Fruit fly (Drosophila melanogaster) whole organism: ENCODE measurements around the gene CG12091.

Experiments used
- CG8478 ChIP-seq: fragments of >200 bp; optimal IDR thresholded peaks from 2 replicates; lab custom pipeline; 2018; ENCODE audit warnings: inconsistent platforms
- Dll ChIP-seq: fragments of >200 bp; optimal IDR thresholded peaks from 2 replicates; lab custom pipeline; 2017
- EcR ChIP-seq, 2 experiments: fragments of >200 bp; optimal IDR thresholded peaks; 2 replicates each; lab custom pipeline; 2017; ENCODE audit warnings: missing biosample characterization in 2 of 2, missing genetic modification characterization in 2 of 2, missing genetic modification reagents in 2 of 2
- pan ChIP-seq: fragments of >200 bp; optimal IDR thresholded peaks from 2 replicates; lab custom pipeline; 2017
- psq ChIP-seq: fragments of >200 bp; optimal IDR thresholded peaks from 2 replicates; lab custom pipeline; 2017
- usp ChIP-seq: fragments of >200 bp; optimal IDR thresholded peaks from 2 replicates; lab custom pipeline; 2017; ENCODE audit warnings: missing biosample characterization, missing genetic modification characterization, mixed read lengths

CG12091 gene

dm6 chr3L:1515820-1516540 is 20.7 kb downstream of the CG12091 start:
- no peak for TF ChIP-seq Dll (lab: Kevin White, UChicago)
- TF ChIP-seq psq = no peak
- TF ChIP-seq EcR (GFP tag; optimal IDR thresholded peaks at IDR 0.05; lab: Kevin White, UChicago) = no peak
- TF ChIP-seq pan = no peak
- TF ChIP-seq usp (GFP tag; lab: Kevin White, UChicago) = no peak
- TF ChIP-seq CG8478 (lab: Kevin White, UChicago) = no peak

- TF ChIP-seq CG8478 (lab: Kevin White, UChicago) (no peak), Dll (lab: Kevin White, UChicago) (no peak), usp (GFP tag; lab: Kevin White, UChicago) (no peak), pan (no peak)
Measured at dm6 chr3L:1502086-1502893, 34.3 kb downstream of the CG12091 start, which contains the start of the genes hfp and Psa. hfp (minus strand) TSS chr3L:1502590. Psa (plus strand) TSS chr3L:1502843.

- TF ChIP-seq pan = no peak
- TF ChIP-seq CG8478 (lab: Kevin White, UChicago) = no peak
- no peak for TF ChIP-seq EcR (GFP tag; optimal IDR thresholded peaks at IDR 0.05; lab: Kevin White, UChicago)
- TF ChIP-seq usp (GFP tag; lab: Kevin White, UChicago) = no peak
- no peak for TF ChIP-seq Dll (lab: Kevin White, UChicago)
- TF ChIP-seq psq = no peak
Measured at dm6 chr3L:1496408-1496807, 40.2 kb downstream of the CG12091 start, which contains the start of gene CG12084. CG12084 (minus strand) TSS chr3L:1496643.

dm6 chr3L:1495803-1496202 is 40.8 kb downstream of the CG12091 start:
- TF ChIP-seq Dll (lab: Kevin White, UChicago) (no peak), psq (no peak), usp (GFP tag; lab: Kevin White, UChicago) (no peak), EcR (GFP tag; optimal IDR thresholded peaks at IDR 0.05; lab: Kevin White, UChicago) (no peak), pan (no peak), CG8478 (lab: Kevin White, UChicago) (no peak)

dm6 chr3L:1489523-1489922 is 47.1 kb downstream of the CG12091 start, which contains the start of gene stet:
stet (minus strand) TSS chr3L:1489547.
- TF ChIP-seq EcR (GFP tag; optimal IDR thresholded peaks at IDR 0.05; lab: Kevin White, UChicago) (no peak), CG8478 (lab: Kevin White, UChicago) (no peak), usp (GFP tag; lab: Kevin White, UChicago) (no peak), Dll (lab: Kevin White, UChicago) (no peak), pan (no peak), psq (no peak)

dm6 chr3L:1488592-1489183 is 47.9 kb downstream of the CG12091 start:
- TF ChIP-seq Dll (lab: Kevin White, UChicago) = no peak
- TF ChIP-seq CG8478 (lab: Kevin White, UChicago) = no peak
- TF ChIP-seq psq = no peak
- no peak for TF ChIP-seq EcR (GFP tag; optimal IDR thresholded peaks at IDR 0.05; lab: Kevin White, UChicago)
- no peak for TF ChIP-seq usp (GFP tag; lab: Kevin White, UChicago)
- TF ChIP-seq pan = no peak
